Worm (Caenorhabditis elegans): ENCODE data around the gene dhhc-4.

ce11 chrIII:9876951-9877350 lies 9.4 kb upstream of the dhhc-4 start, which contains the start of gene ZK757.10:
- TF ChIP-seq ztf-23 (GFP tag; IDR thresholded peaks at IDR 0.05) (no peak), tab-1 (GFP tag; IDR thresholded peaks at IDR 0.05) (no peak), ztf-29 (GFP tag; IDR thresholded peaks at IDR 0.05) (no peak), med-1 (GFP tag; optimal IDR thresholded peaks at IDR 0.05; ENCODE audit: insufficient read depth) (no peak), flt-1 (GFP tag; IDR thresholded peaks at IDR 0.05) (no peak), T22C8.4 (GFP tag; IDR thresholded peaks at IDR 0.05) (no peak), klf-2 (GFP tag; conservative IDR thresholded peaks at IDR 0.05) (no peak), ref-1 (GFP tag; conservative IDR thresholded peaks at IDR 0.05) (no peak)
